Worm (Caenorhabditis elegans): Measurements from ENCODE around the gene Y39B6A.42.

- TF ChIP-seq eyg-1 (tag; optimal IDR thresholded peaks at IDR 0.05) (no peak), K09A11.1 (tag; optimal IDR thresholded peaks at IDR 0.05; ENCODE audit: insufficient read depth) (no peak), pag-3 (tag; optimal IDR thresholded peaks at IDR 0.05; ENCODE audit: borderline replicate concordance) (no peak), nfya-1 (tag; optimal IDR thresholded peaks at IDR 0.05) (no peak), ttx-3 (tag; optimal IDR thresholded peaks at IDR 0.05) (no peak), odd-2 (tag; optimal IDR thresholded peaks at IDR 0.05) (no peak), sox-4 (tag; optimal IDR thresholded peaks at IDR 0.05) (no peak), pros-1 (tag; optimal IDR thresholded peaks at IDR 0.05) (no peak), madf-2 (tag; optimal IDR thresholded peaks at IDR 0.05) (no peak), hlh-30 (tag; optimal IDR thresholded peaks at IDR 0.05; ENCODE audit: insufficient read depth) (no peak), tbx-2 (tag; optimal IDR thresholded peaks at IDR 0.05) (no peak), unc-55 (GFP tag; optimal IDR thresholded peaks at IDR 0.05) (no peak)
Measured at ce11 chrV:18940341-18940740, 29.1 kb downstream of the Y39B6A.42 start, which contains the start of gene Y80D3A.8.
